Worm (Caenorhabditis elegans): ENCODE data around the gene C08F8.3.

DNA sequence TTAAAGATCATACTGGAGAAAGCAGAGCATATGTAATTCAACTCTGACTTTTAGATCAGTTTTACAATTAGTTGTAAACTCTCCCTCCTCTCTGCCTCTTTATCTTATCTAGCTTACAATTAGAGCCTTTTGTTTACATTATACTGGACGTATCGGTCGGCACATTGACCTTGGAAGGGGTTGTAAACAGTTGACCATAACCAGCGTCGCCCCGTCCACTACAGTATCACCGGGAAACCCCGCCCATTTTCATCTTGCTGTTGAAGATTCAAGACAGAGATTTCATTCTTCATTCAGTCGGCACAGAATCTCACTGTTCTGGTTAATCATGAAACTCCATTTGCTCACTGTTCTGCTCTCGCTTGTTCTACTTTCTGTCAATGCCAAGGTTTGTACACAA, 31.9 kb downstream of the C08F8.3 start, which contains the start of gene sdz-27:
- TF ChIP-seq ces-1 (GFP tag; optimal IDR thresholded peaks at IDR 0.05) (no peak), tlp-1 (tag; optimal IDR thresholded peaks at IDR 0.05) (no peak), ztf-11 (tag; optimal IDR thresholded peaks at IDR 0.05) (no peak), nhr-71 (tag; optimal IDR thresholded peaks at IDR 0.05) (no peak), pqm-1 (tag; optimal IDR thresholded peaks at IDR 0.05) (no peak)

Measured in whole organism, L1 larva.